Fruit fly (Drosophila melanogaster) whole organism, wandering third instar larva: ENCODE data around the gene Lsp2.

Experiments used
- Dfd ChIP-seq: fragments of >200 bp; optimal IDR thresholded peaks from 2 replicates; lab custom pipeline; 2017; ENCODE audit warnings: missing biosample characterization, missing genetic modification characterization
- Hnf4 ChIP-seq: fragments of 200-800 bp; sonication (Bioruptor generic); optimal IDR thresholded peaks from 2 replicates; lab custom pipeline; 2016; ENCODE audit warnings: missing biosample characterization, mild to moderate bottlenecking, missing genetic modification characterization
- Mio ChIP-seq: sonication (Bioruptor generic); optimal IDR thresholded peaks from 2 replicates; lab custom pipeline; 2016; ENCODE audit warnings: missing biosample characterization, missing genetic modification characterization
- Myc ChIP-seq: fragments of >200 bp; optimal IDR thresholded peaks from 2 replicates; lab custom pipeline; 2017
- OdsH ChIP-seq: fragments of 200-800 bp; sonication (Bioruptor generic); optimal IDR thresholded peaks from 2 replicates; lab custom pipeline; 2016; ENCODE audit warnings: missing biosample characterization, mild to moderate bottlenecking, missing genetic modification characterization
- foxo ChIP-seq, 2 experiments: fragments of 200-800 bp; sonication (Bioruptor generic); optimal IDR thresholded peaks; 2 replicates in 1 of 2; 3 replicates in 1 of 2; lab custom pipeline; 2016 to 2017; ENCODE audit warnings: missing biosample characterization in 2 of 2, missing genetic modification characterization in 2 of 2
- fru ChIP-seq: fragments of 200-800 bp; sonication (Bioruptor generic); optimal IDR thresholded peaks from 3 replicates; lab custom pipeline; 2016; ENCODE audit warnings: missing biosample characterization, mild to moderate bottlenecking, missing genetic modification characterization
- h ChIP-seq: fragments of 200-800 bp; sonication (Bioruptor generic); optimal IDR thresholded peaks from 3 replicates; lab custom pipeline; 2016; ENCODE audit warnings: missing biosample characterization, mild to moderate bottlenecking, missing genetic modification characterization
- jim ChIP-seq: fragments of 175-275, 200-325 bp; sonication (Bioruptor generic); optimal IDR thresholded peaks from 2 replicates; lab custom pipeline; 2016; ENCODE audit warnings: missing biosample characterization, mild to moderate bottlenecking, missing genetic modification characterization
- pan ChIP-seq: fragments of >200 bp; optimal IDR thresholded peaks from 2 replicates; lab custom pipeline; 2017

DNA sequence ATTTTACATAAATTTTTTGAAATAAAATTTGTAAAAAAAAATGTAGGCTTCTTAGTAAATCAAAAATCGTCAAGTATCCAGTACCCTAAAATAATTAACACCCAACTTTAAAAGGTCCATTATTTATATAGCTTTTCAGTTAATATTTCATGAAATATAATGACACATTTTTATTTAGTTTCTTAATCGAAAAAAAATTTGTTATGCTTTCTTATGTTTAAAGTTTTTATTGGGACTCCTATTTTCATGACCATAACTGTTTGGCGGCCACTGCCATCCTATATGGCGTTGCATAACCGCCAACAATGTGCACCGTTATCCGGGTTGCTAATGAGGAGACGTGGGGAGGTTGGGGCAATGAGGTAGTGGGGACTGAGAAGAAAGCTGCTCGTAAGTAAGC is 20.7 kb upstream of the Lsp2 start:
- TF ChIP-seq pan (lab: Kevin White, UChicago) (no peak), Mio (GFP tag; lab: Kevin White, UChicago) (no peak), h (GFP tag; lab: Kevin White, UChicago) (no peak), OdsH (GFP tag; lab: Kevin White, UChicago) (no peak), jim (GFP tag; lab: Kevin White, UChicago) (no peak), fru (GFP tag; lab: Kevin White, UChicago) (no peak), Dfd (GFP tag; lab: Kevin White, UChicago) (no peak), Hnf4 (GFP tag; lab: Kevin White, UChicago) (no peak), Myc (no peak), foxo (GFP tag; optimal IDR thresholded peaks at IDR 0.05; lab: Kevin White, UChicago) (no peak)
